Worm (Caenorhabditis elegans): Measurements from ENCODE around the gene fbxa-163.

Gene fbxa-163

ce11 chrII:1650502-1650901, 40.0 kb upstream of the fbxa-163 start, which contains the start of gene fbxb-20:
TSS of gene fbxb-20 (minus strand) at chrII:1650602.
- TF ChIP-seq ztf-11 (tag; optimal IDR thresholded peaks at IDR 0.05) (no peak), lsy-2 (tag; optimal IDR thresholded peaks at IDR 0.05) (no peak), nhr-23 (tag; optimal IDR thresholded peaks at IDR 0.05) (no peak), peb-1 (tag; optimal IDR thresholded peaks at IDR 0.05) (no peak), nhr-12 (tag; optimal IDR thresholded peaks at IDR 0.05) (no peak), C34F6.9 (tag; optimal IDR thresholded peaks at IDR 0.05) (no peak), blmp-1 (tag; optimal IDR thresholded peaks at IDR 0.05; ENCODE audit: insufficient read depth) (no peak), R02D3.7 (tag; optimal IDR thresholded peaks at IDR 0.05) (no peak), nhr-25 (tag; optimal IDR thresholded peaks at IDR 0.05) (no peak), Y55F3AM.14 (GFP tag; optimal IDR thresholded peaks at IDR 0.05) (no peak), mab-5 (tag; optimal IDR thresholded peaks at IDR 0.05) (no peak)

- no peak for TF ChIP-seq elt-1 (tag; optimal IDR thresholded peaks at IDR 0.05)
- no peak for TF ChIP-seq sem-4 (tag; optimal IDR thresholded peaks at IDR 0.05)
- no peak for TF ChIP-seq Y55F3AM.14 (GFP tag; optimal IDR thresholded peaks at IDR 0.05)
Observed at ce11 chrII:1648768-1649167, 38.2 kb upstream of the fbxa-163 start, which contains the start of gene fbxb-21. TSS of gene fbxb-21 (minus strand) at chrII:1648868.

- TF ChIP-seq gmeb-1 (tag; optimal IDR thresholded peaks at IDR 0.05), result no peak
- TF ChIP-seq nhr-237 (tag; optimal IDR thresholded peaks at IDR 0.05), result no peak
- no peak for TF ChIP-seq aly-2 (tag; optimal IDR thresholded peaks at IDR 0.05)
- TF ChIP-seq lin-39 (tag; optimal IDR thresholded peaks at IDR 0.05), result no peak
- TF ChIP-seq lsy-2 (tag; optimal IDR thresholded peaks at IDR 0.05), result no peak
- no peak for TF ChIP-seq sma-9 (GFP tag; optimal IDR thresholded peaks at IDR 0.05)
- TF ChIP-seq sma-9 (tag; optimal IDR thresholded peaks at IDR 0.05), result no peak
- TF ChIP-seq nhr-129 (tag; optimal IDR thresholded peaks at IDR 0.05), result no peak
- no peak for TF ChIP-seq mdl-1 (tag; optimal IDR thresholded peaks at IDR 0.05)
- TF ChIP-seq snpc-4 (tag; optimal IDR thresholded peaks at IDR 0.05), result no peak
Observed at ce11 chrII:1646199-1646598, 35.7 kb upstream of the fbxa-163 start, which contains the start of gene ZC204.17. TSS of gene ZC204.17 (minus strand) at chrII:1646299.

- no peak for TF ChIP-seq dmd-4 (tag; optimal IDR thresholded peaks at IDR 0.05)
- no peak for TF ChIP-seq lin-11 (tag; optimal IDR thresholded peaks at IDR 0.05)
- no peak for TF ChIP-seq aly-2 (tag; optimal IDR thresholded peaks at IDR 0.05)
- no peak for TF ChIP-seq nhr-237 (tag; optimal IDR thresholded peaks at IDR 0.05)
- no peak for TF ChIP-seq nhr-10 (tag; optimal IDR thresholded peaks at IDR 0.05)
- no peak for TF ChIP-seq nhr-11 (tag; optimal IDR thresholded peaks at IDR 0.05)
- no peak for TF ChIP-seq sma-3 (GFP tag; optimal IDR thresholded peaks at IDR 0.05)
- TF ChIP-seq ZK546.5 (tag; optimal IDR thresholded peaks at IDR 0.05), result no peak
- no peak for TF ChIP-seq lsy-2 (tag; optimal IDR thresholded peaks at IDR 0.05)
- TF ChIP-seq ceh-16 (tag; optimal IDR thresholded peaks at IDR 0.05), result no peak
- TF ChIP-seq gmeb-1 (tag; optimal IDR thresholded peaks at IDR 0.05), result no peak
Observed at ce11 chrII:1644777-1645348, 34.3 kb upstream of the fbxa-163 start, which contains the start of gene ZC204.6. TSS of gene ZC204.6 (minus strand) at chrII:1644827.

- no peak for TF ChIP-seq nhr-77 (tag; optimal IDR thresholded peaks at IDR 0.05)
- no peak for TF ChIP-seq sma-9 (GFP tag; optimal IDR thresholded peaks at IDR 0.05)
- no peak for TF ChIP-seq sma-9 (tag; optimal IDR thresholded peaks at IDR 0.05)
- no peak for TF ChIP-seq ztf-1 (GFP tag; conservative IDR thresholded peaks at IDR 0.05)
- TF ChIP-seq ama-1 (optimal IDR thresholded peaks at IDR 0.05), result no peak
- TF ChIP-seq dmd-4 (tag; optimal IDR thresholded peaks at IDR 0.05), result no peak
- no peak for TF ChIP-seq skn-1 (tag; optimal IDR thresholded peaks at IDR 0.05)
- TF ChIP-seq peb-1 (tag; optimal IDR thresholded peaks at IDR 0.05), result no peak
- TF ChIP-seq ztf-11 (tag; optimal IDR thresholded peaks at IDR 0.05), result no peak
- no peak for TF ChIP-seq nhr-12 (tag; optimal IDR thresholded peaks at IDR 0.05)
- no peak for TF ChIP-seq nhr-10 (tag; optimal IDR thresholded peaks at IDR 0.05)
- no peak for TF ChIP-seq blmp-1 (tag; optimal IDR thresholded peaks at IDR 0.05; ENCODE audit: insufficient read depth)
- no peak for TF ChIP-seq mbf-1 (tag; optimal IDR thresholded peaks at IDR 0.05)
Observed at ce11 chrII:1640496-1640895, 30.0 kb upstream of the fbxa-163 start, which contains the start of gene srh-72. TSS of gene srh-72 (minus strand) at chrII:1640596.
